Worm (Caenorhabditis elegans) whole organism, L1 larva: Measurements from ENCODE around the gene CC8.2.

Experiments
- C16A3.4 ChIP-seq: fragments of 150-350 bp; optimal IDR thresholded peaks from 2 replicates; lab custom pipeline; 2014; ENCODE audit warnings: missing biosample characterization, missing genetic modification characterization
- ces-1 ChIP-seq: fragments of 150-350 bp; optimal IDR thresholded peaks from 2 replicates; lab custom pipeline; 2014; ENCODE audit warnings: missing biosample characterization, missing genetic modification reagents, missing genetic modification characterization
- elt-3 ChIP-seq, 6 experiments: fragments of 150-350 bp in 1 of 6; sonication (generic microtip); optimal IDR thresholded peaks; 2 replicates each; lab custom pipeline; 2017 to 2018; ENCODE audit warnings: missing biosample characterization in 6 of 6, missing genetic modification characterization in 6 of 6, inconsistent platforms in 1 of 6
- hlh-4 ChIP-seq: sonication (generic microtip); optimal IDR thresholded peaks from 2 replicates; lab custom pipeline; 2016; ENCODE audit warnings: mild to moderate bottlenecking, missing genetic modification characterization, missing compliant biosample characterization
- isw-1 ChIP-seq: fragments of 200-800 bp; sonication (Bioruptor generic); IDR thresholded peaks from 2 replicates; pipeline ENCODE4 v1.3.6; 2022; ENCODE audit warnings: missing genetic modification characterization, missing compliant biosample characterization
- lin-13 ChIP-seq: fragments of 150-350 bp; optimal IDR thresholded peaks from 2 replicates; lab custom pipeline; 2014; ENCODE audit warnings: missing biosample characterization, missing genetic modification reagents, missing genetic modification characterization
- lin-35 ChIP-seq, 2 experiments: fragments of 150-350 bp; optimal IDR thresholded peaks; 2 replicates each; lab custom pipeline; 2014; ENCODE audit warnings: missing biosample characterization in 2 of 2, missing genetic modification characterization in 2 of 2, missing genetic modification reagents in 2 of 2
- nhr-11 ChIP-seq: fragments of 150-350 bp; optimal IDR thresholded peaks from 2 replicates; lab custom pipeline; 2014; ENCODE audit warnings: missing biosample characterization, missing genetic modification characterization
- nhr-47 ChIP-seq: sonication (generic microtip); optimal IDR thresholded peaks from 2 replicates; lab custom pipeline; 2016; ENCODE audit warnings: mild to moderate bottlenecking, missing genetic modification characterization, moderate library complexity, missing compliant biosample characterization
- nhr-77 ChIP-seq: fragments of 150-350 bp; optimal IDR thresholded peaks from 2 replicates; lab custom pipeline; 2014; ENCODE audit warnings: missing biosample characterization, missing genetic modification characterization
- pqm-1 ChIP-seq: sonication (generic microtip); optimal IDR thresholded peaks from 3 replicates; lab custom pipeline; 2017; ENCODE audit warnings: missing biosample characterization, missing genetic modification characterization
- snpc-4 ChIP-seq: fragments of 150-350 bp; optimal IDR thresholded peaks from 2 replicates; lab custom pipeline; 2014; ENCODE audit warnings: missing biosample characterization, missing genetic modification characterization
- tbx-2 ChIP-seq: sonication (generic microtip); optimal IDR thresholded peaks from 2 replicates; lab custom pipeline; 2016; ENCODE audit warnings: missing genetic modification characterization, missing compliant biosample characterization

ce11 chrIV:3654823-3655222 lies 6.3 kb upstream of the CC8.2 start:
- TF ChIP-seq pqm-1 (tag; lab: Kevin White, UChicago) = no peak
- no peak for TF ChIP-seq nhr-11 (tag; lab: Kevin White, UChicago)
- no peak for TF ChIP-seq tbx-2 (tag; lab: Kevin White, UChicago)
- no peak for TF ChIP-seq snpc-4
- TF ChIP-seq lin-35 (GFP tag; optimal IDR thresholded peaks at IDR 0.05; lab: Kevin White, UChicago) = no peak
- no peak for TF ChIP-seq nhr-77 (tag; lab: Kevin White, UChicago)
- TF ChIP-seq nhr-47 (tag; lab: Kevin White, UChicago) = no peak
- no peak for TF ChIP-seq isw-1 (GFP tag; lab: Robert Waterston, UW)
- no peak for TF ChIP-seq ces-1
- TF ChIP-seq elt-3 (tag; optimal IDR thresholded peaks at IDR 0.05; lab: Kevin White, UChicago) = no peak
- no peak for TF ChIP-seq hlh-4
- TF ChIP-seq C16A3.4 (tag; lab: Kevin White, UChicago) = no peak
- no peak for TF ChIP-seq lin-13 (GFP tag; lab: Kevin White, UChicago)
